Fruit fly (Drosophila melanogaster) Kc167 (cell line): ENCODE measurements around the gene CG3335.

ENCODE experiments used
- Sin3A ChIP-seq: fragments of >200 bp; optimal IDR thresholded peaks from 2 replicates; lab custom pipeline; 2018; ENCODE audit warnings: missing external identifiers
- h ChIP-seq: fragments of >200 bp; optimal IDR thresholded peaks from 3 replicates; lab custom pipeline; 2018; ENCODE audit warnings: missing external identifiers

- no peak for TF ChIP-seq Sin3A (lab: Kevin White, UChicago)
- no peak for TF ChIP-seq h (lab: Kevin White, UChicago)
Measured at dm6 chr3L:9675528-9675963, 51.5 kb downstream of the CG3335 start.
